Worm (Caenorhabditis elegans): Measurements from ENCODE around the gene Y43F8B.2.

ce11 chrV:19546673-19547072 is 13.8 kb upstream of the Y43F8B.2 start:
- TF ChIP-seq ztf-11 (tag; optimal IDR thresholded peaks at IDR 0.05) (no peak), mml-1 (tag; optimal IDR thresholded peaks at IDR 0.05) (no peak), nhr-77 (tag; optimal IDR thresholded peaks at IDR 0.05) (no peak), elt-3 (tag; optimal IDR thresholded peaks at IDR 0.05) (no peak), zag-1 (tag; optimal IDR thresholded peaks at IDR 0.05) (no peak), lin-39 (tag; optimal IDR thresholded peaks at IDR 0.05) (no peak), nhr-12 (tag; optimal IDR thresholded peaks at IDR 0.05) (no peak), mdl-1 (tag; optimal IDR thresholded peaks at IDR 0.05) (no peak), fkh-10 (GFP tag; optimal IDR thresholded peaks at IDR 0.05) (no peak)

All from whole organism, L3 larva.